Worm (Caenorhabditis elegans) whole organism, L4 larva: ENCODE measurements around the gene lrch-1.

ENCODE experiments used
- D1046.2 ChIP-seq: fragments of 200-800 bp; sonication (Bioruptor generic); IDR thresholded peaks from 2 replicates; pipeline ENCODE4 v1.3.6; 2022; ENCODE audit warnings: missing genetic modification characterization, missing compliant biosample characterization
- F44E2.7 ChIP-seq: fragments of 200-800 bp; sonication (Bioruptor generic); IDR thresholded peaks from 2 replicates; pipeline ENCODE4 v2.1.2; 2022; ENCODE audit warnings: missing genetic modification characterization, missing compliant biosample characterization
- Y48G9A.11 ChIP-seq: fragments of 200-800 bp; sonication (Bioruptor generic); IDR thresholded peaks from 2 replicates; pipeline ENCODE4 v1.3.6; 2022; ENCODE audit warnings: missing genetic modification reagents, missing genetic modification characterization, missing compliant biosample characterization
- Y5F2A.4 ChIP-seq: fragments of 200-800 bp; sonication (Bioruptor generic); optimal IDR thresholded peaks from 2 replicates; lab custom pipeline; 2018; ENCODE audit warnings: mild to moderate bottlenecking, missing genetic modification characterization, missing compliant biosample characterization
- Y75B8A.6 ChIP-seq: fragments of 200-800 bp; sonication (Bioruptor generic); IDR thresholded peaks from 2 replicates; pipeline ENCODE4 v1.3.6; 2022; ENCODE audit warnings: missing genetic modification reagents, missing genetic modification characterization, missing compliant biosample characterization
- ZK337.2 ChIP-seq: fragments of 200-800 bp; sonication (Bioruptor generic); IDR thresholded peaks from 2 replicates; pipeline ENCODE4 v1.3.6; 2022; ENCODE audit warnings: missing genetic modification reagents, missing genetic modification characterization, missing compliant biosample characterization
- ZK546.5 ChIP-seq, 2 experiments: sonication (generic microtip); optimal IDR thresholded peaks; 2 replicates each; lab custom pipeline; 2017; ENCODE audit warnings: missing biosample characterization in 2 of 2, missing genetic modification characterization in 2 of 2
- aly-2 ChIP-seq: sonication (generic microtip); optimal IDR thresholded peaks from 2 replicates; lab custom pipeline; 2018; ENCODE audit warnings: missing biosample characterization, missing genetic modification characterization
- ama-1 ChIP-seq: fragments of 150-350 bp; optimal IDR thresholded peaks from 2 replicates; lab custom pipeline; 2014; ENCODE audit warnings: inconsistent platforms, mixed read lengths
- arid-1 ChIP-seq: fragments of 200-800 bp; sonication (Bioruptor generic); conservative IDR thresholded peaks from 2 replicates; pipeline ENCODE4 v1.3.6; 2022; ENCODE audit warnings: missing genetic modification reagents, missing genetic modification characterization, missing compliant biosample characterization
- attf-4 ChIP-seq: sonication (generic microtip); optimal IDR thresholded peaks from 3 replicates; lab custom pipeline; 2017; ENCODE audit warnings: missing biosample characterization, missing genetic modification characterization
- ceh-32 ChIP-seq: sonication (generic microtip); optimal IDR thresholded peaks from 2 replicates; lab custom pipeline; 2016; ENCODE audit warnings: mild to moderate bottlenecking, missing genetic modification characterization, missing compliant biosample characterization; ENCODE audit not compliant: poor library complexity
- ceh-62 ChIP-seq: sonication (generic microtip); optimal IDR thresholded peaks from 2 replicates; lab custom pipeline; 2017; ENCODE audit warnings: missing biosample characterization, missing genetic modification characterization
- ceh-82 ChIP-seq: sonication (generic microtip); optimal IDR thresholded peaks from 2 replicates; lab custom pipeline; 2017; ENCODE audit warnings: missing biosample characterization, missing genetic modification characterization
- ces-1 ChIP-seq: fragments of 150-350 bp; sonication (generic microtip); optimal IDR thresholded peaks from 4 replicates; lab custom pipeline; 2014; ENCODE audit warnings: missing biosample characterization, missing genetic modification reagents, missing genetic modification characterization
- daf-12 ChIP-seq: fragments of 150-350 bp; optimal IDR thresholded peaks from 2 replicates; lab custom pipeline; 2014; ENCODE audit warnings: missing biosample characterization, missing genetic modification reagents, missing genetic modification characterization
- daf-16 ChIP-seq, 3 experiments: sonication (generic microtip); optimal IDR thresholded peaks; 2 replicates each; lab custom pipeline; 2016 to 2017; ENCODE audit warnings: missing genetic modification characterization in 3 of 3, missing genetic modification reagents in 3 of 3, mild to moderate bottlenecking in 2 of 3, missing compliant biosample characterization in 2 of 3, missing biosample characterization in 1 of 3, moderate library complexity in 1 of 3
- daf-8 ChIP-seq: fragments of 200-800 bp; sonication (Bioruptor generic); IDR thresholded peaks from 2 replicates; pipeline ENCODE4 v1.3.6; 2022; ENCODE audit warnings: missing genetic modification characterization, missing compliant biosample characterization
- dmd-8 ChIP-seq: fragments of 200-800 bp; sonication (Bioruptor generic); IDR thresholded peaks from 2 replicates; pipeline ENCODE4 v1.3.6; 2022; ENCODE audit warnings: missing genetic modification characterization, missing compliant biosample characterization
- duxl-1 ChIP-seq: sonication (generic microtip); optimal IDR thresholded peaks from 2 replicates; lab custom pipeline; 2016; ENCODE audit warnings: mild to moderate bottlenecking, missing genetic modification characterization, moderate library complexity, missing compliant biosample characterization; ENCODE audit not compliant: poor library complexity
- fkh-10 ChIP-seq: fragments of 150-350 bp; optimal IDR thresholded peaks from 2 replicates; lab custom pipeline; 2014; ENCODE audit warnings: missing biosample characterization, missing genetic modification reagents, missing genetic modification characterization
- hif-1 ChIP-seq, 2 experiments: sonication (generic microtip); optimal IDR thresholded peaks; 2 replicates each; lab custom pipeline; 2016 to 2017; ENCODE audit warnings: missing compliant biosample characterization in 2 of 2, missing genetic modification characterization in 2 of 2, missing genetic modification reagents in 2 of 2, missing genotype in 2 of 2, mild to moderate bottlenecking in 1 of 2
- lin-38 ChIP-seq: fragments of 200-800 bp; sonication (Bioruptor generic); IDR thresholded peaks from 2 replicates; pipeline ENCODE4 v1.3.6; 2022; ENCODE audit warnings: missing genetic modification reagents, missing genetic modification characterization, missing compliant biosample characterization
- lin-39 ChIP-seq: fragments of 150-350 bp; optimal IDR thresholded peaks from 2 replicates; lab custom pipeline; 2014; ENCODE audit warnings: missing biosample characterization, missing genetic modification reagents, missing genetic modification characterization
- lir-3 ChIP-seq: sonication (generic microtip); optimal IDR thresholded peaks from 2 replicates; lab custom pipeline; 2016; ENCODE audit warnings: mild to moderate bottlenecking, missing genetic modification characterization, missing compliant biosample characterization
- madf-5 ChIP-seq, 2 experiments: fragments of 200-800 bp; sonication (Bioruptor generic); IDR thresholded peaks; 2 replicates each; pipeline ENCODE4 v1.3.6; 2022; ENCODE audit warnings: missing compliant biosample characterization in 2 of 2, missing genetic modification characterization in 2 of 2
- mdl-1 ChIP-seq, 2 experiments: fragments of 150-350 bp in 1 of 2; sonication (generic microtip) in 1 of 2; optimal IDR thresholded peaks; 2 replicates each; lab custom pipeline; 2014 to 2017; ENCODE audit warnings: missing biosample characterization in 2 of 2, missing genetic modification characterization in 2 of 2
- mxl-2 ChIP-seq: fragments of 200-800 bp; sonication (Bioruptor generic); conservative IDR thresholded peaks from 2 replicates; pipeline ENCODE4 v1.3.6; 2022; ENCODE audit warnings: missing genetic modification reagents, missing genetic modification characterization, missing compliant biosample characterization
- mxl-3 ChIP-seq: fragments of 200-800 bp; sonication (Bioruptor generic); optimal IDR thresholded peaks from 2 replicates; lab custom pipeline; 2018; ENCODE audit warnings: mild to moderate bottlenecking, missing genetic modification characterization, missing compliant biosample characterization
- nhr-10 ChIP-seq: fragments of 150-350 bp; optimal IDR thresholded peaks from 2 replicates; lab custom pipeline; 2014; ENCODE audit warnings: missing biosample characterization, missing genetic modification characterization
- nhr-102 ChIP-seq: sonication (generic microtip); optimal IDR thresholded peaks from 2 replicates; lab custom pipeline; 2016; ENCODE audit warnings: mild to moderate bottlenecking, missing genetic modification characterization, moderate library complexity, missing compliant biosample characterization
- nhr-237 ChIP-seq: sonication (generic microtip); optimal IDR thresholded peaks from 2 replicates; lab custom pipeline; 2017; ENCODE audit warnings: missing biosample characterization, missing genetic modification characterization
- nhr-25 ChIP-seq: sonication (generic microtip); optimal IDR thresholded peaks from 2 replicates; lab custom pipeline; 2017; ENCODE audit warnings: missing genetic modification characterization, mild to moderate bottlenecking, missing compliant biosample characterization, antibody characterized with exemption, moderate library complexity, borderline replicate concordance; ENCODE audit not compliant: insufficient read depth
- nhr-6 ChIP-seq: fragments of 150-350 bp; optimal IDR thresholded peaks from 2 replicates; lab custom pipeline; 2014; ENCODE audit warnings: missing biosample characterization, missing genetic modification characterization
- rbr-2 ChIP-seq: sonication (generic microtip); optimal IDR thresholded peaks from 2 replicates; lab custom pipeline; 2016; ENCODE audit warnings: missing genotype, missing genetic modification characterization, missing compliant biosample characterization
- saeg-2 ChIP-seq: fragments of 200-800 bp; sonication (Bioruptor generic); IDR thresholded peaks from 2 replicates; pipeline ENCODE4 v1.3.6; 2022; ENCODE audit warnings: missing genetic modification reagents, missing genetic modification characterization, missing compliant biosample characterization
- sdz-12 ChIP-seq: fragments of 200-800 bp; sonication (Bioruptor generic); optimal IDR thresholded peaks from 2 replicates; lab custom pipeline; 2018; ENCODE audit warnings: mild to moderate bottlenecking, missing genetic modification characterization, missing compliant biosample characterization
- set-16 ChIP-seq: fragments of 200-800 bp; sonication (Bioruptor generic); IDR thresholded peaks from 2 replicates; pipeline ENCODE4 v1.3.6; 2022; ENCODE audit warnings: missing genetic modification reagents, missing genetic modification characterization, missing compliant biosample characterization
- skn-1 ChIP-seq: fragments of 150-350 bp; optimal IDR thresholded peaks from 2 replicates; lab custom pipeline; 2014; ENCODE audit warnings: missing biosample characterization, missing genetic modification characterization
- snpc-4 ChIP-seq: fragments of 150-350 bp; optimal IDR thresholded peaks from 2 replicates; lab custom pipeline; 2014; ENCODE audit warnings: missing biosample characterization, missing genetic modification characterization
- spr-1 ChIP-seq: sonication (generic microtip); optimal IDR thresholded peaks from 2 replicates; lab custom pipeline; 2016; ENCODE audit warnings: mild to moderate bottlenecking, missing genetic modification characterization, missing compliant biosample characterization
- tag-97 ChIP-seq: fragments of 200-800 bp; sonication (Bioruptor generic); IDR thresholded peaks from 2 replicates; pipeline ENCODE4 v1.3.6; 2022; ENCODE audit warnings: missing genetic modification characterization, missing compliant biosample characterization
- unc-39 ChIP-seq: sonication (generic microtip); optimal IDR thresholded peaks from 2 replicates; lab custom pipeline; 2017; ENCODE audit warnings: missing biosample characterization, missing genetic modification characterization
- unc-62 ChIP-seq, 3 experiments: fragments of 150-350 bp in 1 of 3; sonication (generic microtip); optimal IDR thresholded peaks in 2 of 3; peaks in 1 of 3; 1 replicate in 1 of 3; 2 replicates in 2 of 3; lab custom pipeline; 2014 to 2017; ENCODE audit warnings: missing biosample characterization in 3 of 3, missing genetic modification characterization in 3 of 3, missing genetic modification reagents in 3 of 3, missing genotype in 1 of 3
- vab-7 ChIP-seq: fragments of 200-800 bp; sonication (Bioruptor generic); IDR thresholded peaks from 2 replicates; pipeline ENCODE4 v1.3.6; 2022; ENCODE audit warnings: missing genetic modification reagents, missing genetic modification characterization, missing compliant biosample characterization
- zfp-3 ChIP-seq: fragments of 200-800 bp; sonication (Bioruptor generic); conservative IDR thresholded peaks from 2 replicates; pipeline ENCODE4 v1.3.6; 2022; ENCODE audit warnings: missing genetic modification reagents, missing genetic modification characterization, missing compliant biosample characterization
- zip-2 ChIP-seq: fragments of 150-350 bp; optimal IDR thresholded peaks from 2 replicates; lab custom pipeline; 2014; ENCODE audit warnings: missing biosample characterization, missing genetic modification characterization
- ztf-11 ChIP-seq: fragments of 150-350 bp; optimal IDR thresholded peaks from 2 replicates; lab custom pipeline; 2014; ENCODE audit warnings: missing biosample characterization, missing genetic modification characterization
- ztf-7 ChIP-seq: fragments of 150-350 bp; optimal IDR thresholded peaks from 2 replicates; lab custom pipeline; 2014; ENCODE audit warnings: missing biosample characterization, missing genetic modification characterization

Gene lrch-1

DNA sequence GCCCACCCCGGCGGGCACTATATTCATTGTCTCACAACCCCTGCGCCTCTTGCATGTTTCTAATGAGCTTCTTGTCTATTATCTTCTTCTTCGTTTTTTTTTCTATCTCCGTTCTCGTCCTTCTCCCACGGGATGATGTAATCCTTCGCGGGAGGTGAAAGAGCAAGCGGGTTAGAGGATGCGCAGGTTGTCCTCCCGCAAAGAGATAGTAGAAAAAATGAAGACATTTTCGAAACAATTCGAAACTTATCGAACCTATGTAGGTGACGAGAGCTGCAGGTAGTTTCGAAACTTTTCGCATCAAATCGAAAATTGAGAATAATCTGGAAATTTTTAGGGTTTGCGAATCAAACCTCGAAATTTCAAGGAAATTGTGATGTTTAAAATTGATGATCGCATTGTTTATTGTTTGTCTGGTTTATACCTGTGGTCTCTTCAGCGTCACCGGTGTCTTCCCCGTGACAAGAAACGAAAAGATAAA, 33.9 kb upstream of the lrch-1 start (continued):
- no peak for TF ChIP-seq lin-39 (tag; lab: Kevin White, UChicago)
- TF ChIP-seq ZK337.2 = no peak
- TF ChIP-seq vab-7 (GFP tag; lab: Robert Waterston, UW) = no peak
- no peak for TF ChIP-seq D1046.2
- TF ChIP-seq mdl-1 (tag; optimal IDR thresholded peaks at IDR 0.05; lab: Kevin White, UChicago) = peak in 1 of 2 experiments; percentile 52
- no peak for TF ChIP-seq F44E2.7 (GFP tag; lab: Robert Waterston, UW)
- no peak for TF ChIP-seq unc-39 (tag; lab: Kevin White, UChicago)
- no peak for TF ChIP-seq saeg-2 (GFP tag; lab: Robert Waterston, UW)
- no peak for TF ChIP-seq skn-1 (tag; lab: Kevin White, UChicago)
- TF ChIP-seq Y75B8A.6 (GFP tag; lab: Robert Waterston, UW) = no peak
- no peak for TF ChIP-seq spr-1 (tag; lab: Kevin White, UChicago)
- TF ChIP-seq ZK546.5 (tag; optimal IDR thresholded peaks at IDR 0.05; lab: Kevin White, UChicago) = no peak
- no peak for TF ChIP-seq zfp-3 (GFP tag; lab: Robert Waterston, UW)
- no peak for TF ChIP-seq attf-4
- no peak for TF ChIP-seq hif-1 (tag; optimal IDR thresholded peaks at IDR 0.05; lab: Kevin White, UChicago)
- peak; percentile 23 for TF ChIP-seq nhr-25 (tag; lab: Kevin White, UChicago)
- no peak for TF ChIP-seq madf-5 (GFP tag; IDR thresholded peaks at IDR 0.05; lab: Robert Waterston, UW)
- TF ChIP-seq lin-38 (GFP tag; lab: Robert Waterston, UW) = no peak
- TF ChIP-seq rbr-2 (tag; lab: Kevin White, UChicago) = peak; percentile 26
- TF ChIP-seq daf-16 (GFP tag; optimal IDR thresholded peaks at IDR 0.05; lab: Kevin White, UChicago) = no peak
- TF ChIP-seq daf-16 (tag; optimal IDR thresholded peaks at IDR 0.05; lab: Kevin White, UChicago) = peak; percentile 84
- TF ChIP-seq ceh-32 = no peak
- no peak for TF ChIP-seq Y48G9A.11 (GFP tag; lab: Robert Waterston, UW)
- TF ChIP-seq duxl-1 (tag; lab: Kevin White, UChicago) = no peak
- no peak for TF ChIP-seq arid-1
- no peak for TF ChIP-seq dmd-8 (GFP tag; lab: Robert Waterston, UW)
- TF ChIP-seq daf-8 = no peak
- no peak for TF ChIP-seq mxl-2
- no peak for TF ChIP-seq aly-2 (tag; lab: Kevin White, UChicago)
- no peak for TF ChIP-seq nhr-102 (tag; lab: Kevin White, UChicago)
- peak; percentile 8 for TF ChIP-seq mxl-3
- no peak for TF ChIP-seq daf-12
- no peak for TF ChIP-seq Y5F2A.4 (GFP tag; lab: Kevin White, UChicago)
- no peak for TF ChIP-seq unc-62 (GFP tag; optimal IDR thresholded peaks at IDR 0.05 in 1 of 2; lab: Kevin White, UChicago)
- TF ChIP-seq unc-62 (tag; optimal IDR thresholded peaks at IDR 0.05; lab: Kevin White, UChicago) = no peak
- no peak for TF ChIP-seq nhr-6 (tag; lab: Kevin White, UChicago)
- TF ChIP-seq set-16 = 0 out of 2 replicates have a peak, but pooled peaks have one; percentile 8
- no peak for TF ChIP-seq ztf-11 (tag; lab: Kevin White, UChicago)

DNA sequence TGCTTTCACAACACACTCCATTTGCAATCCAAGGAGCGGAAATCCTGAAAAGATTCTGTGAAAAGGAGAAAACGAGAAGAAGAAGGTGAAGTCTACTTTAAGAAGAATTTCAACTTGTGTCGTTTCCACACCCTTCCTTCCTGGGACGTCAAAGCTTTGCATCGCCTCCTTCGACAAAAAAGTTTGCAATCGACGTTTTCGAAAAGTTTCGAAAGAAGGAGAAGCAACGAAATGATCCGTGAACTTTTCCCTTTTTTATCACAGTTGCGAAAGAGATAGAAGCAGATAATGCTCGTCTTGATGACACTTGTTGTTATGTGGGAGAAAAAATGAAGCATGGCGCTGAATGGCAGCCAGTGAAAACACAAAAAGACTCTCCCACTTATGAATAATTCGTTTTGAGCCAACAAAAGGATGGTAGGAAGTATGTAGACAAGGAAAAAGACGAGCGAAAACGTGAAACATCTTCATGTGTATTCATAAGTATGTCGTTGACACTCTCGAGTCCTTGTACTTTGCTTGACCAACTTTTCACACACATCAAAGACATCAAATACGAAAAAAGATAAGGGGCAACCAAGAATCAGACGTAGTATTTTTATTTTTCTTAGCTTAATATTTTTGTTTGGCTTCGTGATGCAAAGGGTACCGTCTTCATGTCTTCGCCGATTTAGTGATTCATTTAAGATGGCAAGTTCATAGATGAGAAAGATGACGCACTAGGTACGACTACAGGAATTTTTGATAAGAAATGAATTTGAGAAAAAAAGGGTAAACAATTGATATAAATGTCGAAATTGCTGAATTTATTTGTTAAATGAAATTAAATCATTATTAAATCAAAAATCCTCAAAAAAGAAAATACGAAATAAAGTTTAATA, 32.6 kb upstream of the lrch-1 start:
- TF ChIP-seq fkh-10 (GFP tag; lab: Kevin White, UChicago) = peak; percentile 10
- no peak for TF ChIP-seq snpc-4 (tag; lab: Kevin White, UChicago)
- no peak for TF ChIP-seq lir-3 (tag; lab: Kevin White, UChicago)
- TF ChIP-seq tag-97 (GFP tag; lab: Robert Waterston, UW) = no peak
- TF ChIP-seq rbr-2 (tag; lab: Kevin White, UChicago) = no peak
- TF ChIP-seq ama-1 = no peak
- no peak for TF ChIP-seq lin-39 (tag; lab: Kevin White, UChicago)
- no peak for TF ChIP-seq mxl-3
- no peak for TF ChIP-seq saeg-2 (GFP tag; lab: Robert Waterston, UW)
- TF ChIP-seq ztf-7 (tag; lab: Kevin White, UChicago) = no peak
- no peak for TF ChIP-seq unc-39 (tag; lab: Kevin White, UChicago)
- TF ChIP-seq ceh-62 (tag; lab: Kevin White, UChicago) = no peak
- no peak for TF ChIP-seq ZK337.2
- no peak for TF ChIP-seq nhr-237
- no peak for TF ChIP-seq ceh-82
- no peak for TF ChIP-seq nhr-10 (tag; lab: Kevin White, UChicago)
- peak; percentile 12 for TF ChIP-seq ces-1 (GFP tag; lab: Kevin White, UChicago)
- TF ChIP-seq mdl-1 (tag; optimal IDR thresholded peaks at IDR 0.05; lab: Kevin White, UChicago) = no peak
- no peak for TF ChIP-seq sdz-12 (GFP tag; lab: Kevin White, UChicago)
- no peak for TF ChIP-seq zip-2
